Worm (Caenorhabditis elegans): Measurements from ENCODE around the gene K09A11.1.

K09A11.1 gene

ce11 chrX:13303357-13303756 lies 41.1 kb downstream of the K09A11.1 start, which contains the start of gene srd-42:
Gene srd-42 (minus strand): TSS chrX:13303457.
- TF ChIP-seq cebp-2 (GFP tag; IDR thresholded peaks at IDR 0.05) (no peak), akir-1 (GFP tag; optimal IDR thresholded peaks at IDR 0.05) (no peak), hmg-1.2 (GFP tag; IDR thresholded peaks at IDR 0.05) (no peak), madf-10 (tag; optimal IDR thresholded peaks at IDR 0.05) (no peak), ztf-18 (tag; optimal IDR thresholded peaks at IDR 0.05) (no peak), nfya-2 (GFP tag; IDR thresholded peaks at IDR 0.05) (no peak), egrh-3 (GFP tag; IDR thresholded peaks at IDR 0.05) (no peak), rpc-1 (optimal IDR thresholded peaks at IDR 0.05) (no peak), rpc-1 (tag; optimal IDR thresholded peaks at IDR 0.05) (no peak), repo-1 (tag; optimal IDR thresholded peaks at IDR 0.05) (no peak), F57C9.4 (tag; optimal IDR thresholded peaks at IDR 0.05) (no peak), unc-130 (GFP tag; optimal IDR thresholded peaks at IDR 0.05) (no peak), F49E8.2 (tag; optimal IDR thresholded peaks at IDR 0.05; ENCODE audit: insufficient read depth) (no peak)

- TF ChIP-seq ztf-6 (GFP tag; IDR thresholded peaks at IDR 0.05) = no peak
- TF ChIP-seq zim-3 (tag; optimal IDR thresholded peaks at IDR 0.05) = no peak
- TF ChIP-seq C17E4.6 (GFP tag; IDR thresholded peaks at IDR 0.05) = no peak
- no peak for TF ChIP-seq hmg-1.2 (GFP tag; IDR thresholded peaks at IDR 0.05)
- TF ChIP-seq attf-5 (GFP tag; optimal IDR thresholded peaks at IDR 0.05) = no peak
- no peak for TF ChIP-seq athp-1 (tag; optimal IDR thresholded peaks at IDR 0.05)
- no peak for TF ChIP-seq nhr-90 (tag; optimal IDR thresholded peaks at IDR 0.05)
- TF ChIP-seq madf-8 (GFP tag; conservative IDR thresholded peaks at IDR 0.05) = no peak
Observed at ce11 chrX:13305779-13306178, 43.5 kb downstream of the K09A11.1 start, which contains the start of gene srd-43. Gene srd-43 (minus strand): TSS chrX:13305844.

ce11 chrX:13306869-13307446 lies 44.7 kb downstream of the K09A11.1 start:
- TF ChIP-seq lin-40 (tag; optimal IDR thresholded peaks at IDR 0.05) = no peak
- TF ChIP-seq ceh-27 (GFP tag; optimal IDR thresholded peaks at IDR 0.05) = peak; percentile 85
- peak; percentile 34 for TF ChIP-seq lsl-1 (GFP tag; optimal IDR thresholded peaks at IDR 0.05)
- peak; percentile 71 for TF ChIP-seq C06A6.2 (GFP tag; conservative IDR thresholded peaks at IDR 0.05)
- TF ChIP-seq madf-6 (GFP tag; IDR thresholded peaks at IDR 0.05) = no peak; the same call in 1 of the 2 replicates
- TF ChIP-seq F57C9.4 (tag; optimal IDR thresholded peaks at IDR 0.05) = peak; percentile 35
- TF ChIP-seq nfya-1 (tag; optimal IDR thresholded peaks at IDR 0.05; ENCODE audit: borderline replicate concordance, insufficient read depth) = no peak
- TF ChIP-seq dpff-1 (tag; optimal IDR thresholded peaks at IDR 0.05) = peak; percentile 32
- TF ChIP-seq nfyb-1 (GFP tag; IDR thresholded peaks at IDR 0.05) = peak; percentile 92
- TF ChIP-seq unc-62 (GFP tag; optimal IDR thresholded peaks at IDR 0.05) = no peak
- TF ChIP-seq atf-7 (tag; optimal IDR thresholded peaks at IDR 0.05) = peak; percentile 83
- peak; percentile 31; the same call in 1 of the 2 replicates for TF ChIP-seq egrh-3 (GFP tag; IDR thresholded peaks at IDR 0.05)
- TF ChIP-seq gei-17 (GFP tag; optimal IDR thresholded peaks at IDR 0.05) = peak; percentile 70
- no peak; the same call in 1 of the 2 replicates for TF ChIP-seq madf-3 (GFP tag; IDR thresholded peaks at IDR 0.05)
- TF ChIP-seq tlf-1 (GFP tag; optimal IDR thresholded peaks at IDR 0.05) = peak; percentile 62
- peak; percentile 81 for TF ChIP-seq ztf-26 (tag; optimal IDR thresholded peaks at IDR 0.05)
- no peak for TF ChIP-seq F33H1.4 (GFP tag; IDR thresholded peaks at IDR 0.05)
- peak; percentile 94 for TF ChIP-seq F52B5.7 (tag; optimal IDR thresholded peaks at IDR 0.05)
- peak; percentile 97 for TF ChIP-seq lin-26 (GFP tag; IDR thresholded peaks at IDR 0.05)
- TF ChIP-seq B0261.1 (tag; optimal IDR thresholded peaks at IDR 0.05) = peak; percentile 98
- TF ChIP-seq madf-8 (GFP tag; conservative IDR thresholded peaks at IDR 0.05) = 0 out of 2 replicates have a peak, but pooled peaks have one; percentile 17
- peak; percentile 91 for TF ChIP-seq F10E7.11 (tag; optimal IDR thresholded peaks at IDR 0.05)
- peak; percentile 86 for TF ChIP-seq snpc-4 (GFP tag; optimal IDR thresholded peaks at IDR 0.05)
- peak in 3 of 4 experiments; percentile 60 to 84 (median 80) for TF ChIP-seq snpc-4 (tag; optimal IDR thresholded peaks at IDR 0.05)
- peak; percentile 92 for TF ChIP-seq nhr-90 (tag; optimal IDR thresholded peaks at IDR 0.05)
- TF ChIP-seq F55B11.4 (tag; optimal IDR thresholded peaks at IDR 0.05; ENCODE audit: borderline replicate concordance, insufficient read depth) = peak; percentile 10
- TF ChIP-seq F23B12.7 (tag; optimal IDR thresholded peaks at IDR 0.05; ENCODE audit: insufficient read depth) = peak; percentile 91
- TF ChIP-seq unc-130 (GFP tag; optimal IDR thresholded peaks at IDR 0.05) = peak; percentile 87
- peak; percentile 99 for TF ChIP-seq rpc-1 (optimal IDR thresholded peaks at IDR 0.05)
- peak; percentile 100 for TF ChIP-seq rpc-1 (tag; optimal IDR thresholded peaks at IDR 0.05)
- peak; percentile 89 for TF ChIP-seq hlh-12 (tag; optimal IDR thresholded peaks at IDR 0.05)
- peak; percentile 85 for TF ChIP-seq K12H6.12 (tag; optimal IDR thresholded peaks at IDR 0.05)

Data from whole organism, young adult.